Fruit fly (Drosophila melanogaster) whole organism: Measurements from ENCODE around the gene kumpel.

Experiments
- CG8478 ChIP-seq: fragments of >200 bp; optimal IDR thresholded peaks from 2 replicates; lab custom pipeline; 2018; ENCODE audit warnings: inconsistent platforms
- EcR ChIP-seq, 2 experiments: fragments of >200 bp; optimal IDR thresholded peaks; 2 replicates each; lab custom pipeline; 2017; ENCODE audit warnings: missing biosample characterization in 2 of 2, missing genetic modification characterization in 2 of 2, missing genetic modification reagents in 2 of 2
- pan ChIP-seq: fragments of >200 bp; optimal IDR thresholded peaks from 2 replicates; lab custom pipeline; 2017
- psq ChIP-seq: fragments of >200 bp; optimal IDR thresholded peaks from 2 replicates; lab custom pipeline; 2017
- usp ChIP-seq: fragments of >200 bp; optimal IDR thresholded peaks from 2 replicates; lab custom pipeline; 2017; ENCODE audit warnings: missing biosample characterization, missing genetic modification characterization, mixed read lengths

- TF ChIP-seq usp, result no peak
- no peak for TF ChIP-seq pan (lab: Kevin White, UChicago)
- no peak for TF ChIP-seq psq (lab: Kevin White, UChicago)
- no peak for TF ChIP-seq CG8478
- TF ChIP-seq EcR (GFP tag; optimal IDR thresholded peaks at IDR 0.05; lab: Kevin White, UChicago), result no peak
Observed at dm6 chr3R:25880198-25880970, 26.4 kb upstream of the kumpel start.
